Fruit fly (Drosophila melanogaster) whole organism, embryonic: ENCODE data around the gene how.
A peak's percentile ranks its signal among the peaks of the same experiment; 100 is the strongest.

Experiments used
- Asciz ChIP-seq: fragments of 200-800 bp; sonication (Bioruptor generic); optimal IDR thresholded peaks from 2 replicates; lab custom pipeline; 2017; ENCODE audit warnings: missing biosample characterization, mild to moderate bottlenecking, missing genetic modification characterization, missing genetic modification reagents
- CG10959 ChIP-seq: fragments of 200-800 bp; sonication (Bioruptor generic); IDR thresholded peaks from 2 replicates; pipeline ENCODE4 v1.3.6; 2022; ENCODE audit warnings: missing biosample characterization, missing genetic modification characterization
- CG11504 ChIP-seq: fragments of 200-800 bp; sonication (Bioruptor generic); optimal IDR thresholded peaks from 3 replicates; lab custom pipeline; 2019; ENCODE audit warnings: missing biosample characterization, mild to moderate bottlenecking, missing genetic modification characterization, moderate library complexity
- CG12219 ChIP-seq: fragments of 200-800 bp; sonication (Bioruptor generic); optimal IDR thresholded peaks from 3 replicates; lab custom pipeline; 2018; ENCODE audit warnings: missing biosample characterization, mild to moderate bottlenecking, missing genetic modification characterization
- CG12769 ChIP-seq: fragments of 200-800 bp; sonication (Bioruptor generic); optimal IDR thresholded peaks from 2 replicates; lab custom pipeline; 2019; ENCODE audit warnings: missing biosample characterization, mild to moderate bottlenecking, missing genetic modification characterization, moderate library complexity
- CG15269 ChIP-seq: fragments of 200-800 bp; sonication (Bioruptor generic); optimal IDR thresholded peaks from 2 replicates; lab custom pipeline; 2018; ENCODE audit warnings: missing biosample characterization, mild to moderate bottlenecking, missing genetic modification characterization, moderate library complexity
- CG1602 ChIP-seq: fragments of 200-800 bp; sonication (Bioruptor generic); optimal IDR thresholded peaks from 3 replicates; lab custom pipeline; 2016; ENCODE audit warnings: missing biosample characterization, missing genetic modification characterization
- CG17328 ChIP-seq: fragments of 200-800 bp; sonication (Bioruptor generic); IDR thresholded peaks from 2 replicates; pipeline ENCODE4 v1.3.6; 2022; ENCODE audit warnings: missing biosample characterization, missing genetic modification characterization
- CG17385 ChIP-seq: fragments of 200-800 bp; sonication (Bioruptor generic); optimal IDR thresholded peaks from 3 replicates; lab custom pipeline; 2018; ENCODE audit warnings: missing biosample characterization, mild to moderate bottlenecking, missing genetic modification characterization
- CG2678 ChIP-seq: fragments of 200-800 bp; sonication (Bioruptor generic); optimal IDR thresholded peaks from 3 replicates; lab custom pipeline; 2019; ENCODE audit warnings: missing biosample characterization, mild to moderate bottlenecking, missing genetic modification characterization, moderate library complexity
- CG2712 ChIP-seq: fragments of 200-800 bp; optimal IDR thresholded peaks from 3 replicates; lab custom pipeline; 2019; ENCODE audit warnings: missing biosample characterization, mild to moderate bottlenecking, missing genetic modification characterization, moderate library complexity
- CG31388 ChIP-seq: fragments of 200-800 bp; sonication (Bioruptor generic); optimal IDR thresholded peaks from 2 replicates; lab custom pipeline; 2016; ENCODE audit warnings: missing biosample characterization, missing genetic modification characterization
- CG3281 ChIP-seq: fragments of 200-800 bp; sonication (Bioruptor generic); optimal IDR thresholded peaks from 3 replicates; lab custom pipeline; 2017; ENCODE audit warnings: missing biosample characterization, mild to moderate bottlenecking, missing genetic modification characterization
- CG33557 ChIP-seq: fragments of 200-800 bp; sonication (Bioruptor generic); optimal IDR thresholded peaks from 2 replicates; lab custom pipeline; 2019; ENCODE audit warnings: missing biosample characterization, mild to moderate bottlenecking, missing genetic modification characterization, moderate library complexity
- CG3995 ChIP-seq: fragments of 200-800 bp; sonication (Bioruptor generic); optimal IDR thresholded peaks from 3 replicates; lab custom pipeline; 2016; ENCODE audit warnings: missing biosample characterization, missing genetic modification characterization
- CG6654 ChIP-seq: fragments of 200-800 bp; sonication (Bioruptor generic); optimal IDR thresholded peaks from 2 replicates; lab custom pipeline; 2017; ENCODE audit warnings: missing biosample characterization, mild to moderate bottlenecking, missing genetic modification characterization
- CG6689 ChIP-seq: fragments of 200-800 bp; sonication (Bioruptor generic); IDR thresholded peaks from 2 replicates; pipeline ENCODE4 v1.3.6; 2022; ENCODE audit warnings: missing biosample characterization, missing genetic modification characterization
- CG7928 ChIP-seq: fragments of 200-800 bp; sonication (Bioruptor generic); optimal IDR thresholded peaks from 2 replicates; lab custom pipeline; 2017; ENCODE audit warnings: missing biosample characterization, mild to moderate bottlenecking, missing genetic modification characterization
- CG8089 ChIP-seq: fragments of 200-800 bp; sonication (Bioruptor generic); optimal IDR thresholded peaks from 3 replicates; lab custom pipeline; 2016; ENCODE audit warnings: missing biosample characterization, missing genetic modification characterization
- Camta ChIP-seq: fragments of 200-800 bp; sonication (Bioruptor generic); optimal IDR thresholded peaks from 2 replicates; lab custom pipeline; 2016; ENCODE audit warnings: missing biosample characterization, missing genetic modification characterization
- CoRest ChIP-seq: fragments of 200-800 bp; sonication (Bioruptor generic); optimal IDR thresholded peaks from 3 replicates; lab custom pipeline; 2018; ENCODE audit warnings: missing biosample characterization, mild to moderate bottlenecking, missing genetic modification characterization, moderate library complexity
- Dek ChIP-seq: fragments of 200-800 bp; sonication (Bioruptor generic); optimal IDR thresholded peaks from 3 replicates; lab custom pipeline; 2019; ENCODE audit warnings: missing biosample characterization, mild to moderate bottlenecking, missing genetic modification characterization, moderate library complexity
- E2f1 ChIP-seq: fragments of 200-800 bp; sonication (Bioruptor generic); IDR thresholded peaks from 2 replicates; pipeline ENCODE4 v1.3.6; 2022; ENCODE audit warnings: missing biosample characterization, missing genetic modification characterization
- Gsc ChIP-seq: fragments of 200-800 bp; sonication (Bioruptor generic); IDR thresholded peaks from 2 replicates; pipeline ENCODE4 v1.3.6; 2022; ENCODE audit warnings: missing biosample characterization, missing genetic modification characterization
- Hr51 ChIP-seq, 2 experiments: fragments of 200-800 bp; sonication (Bioruptor generic); optimal IDR thresholded peaks; 2 replicates in 1 of 2; 3 replicates in 1 of 2; lab custom pipeline; 2016 to 2018; ENCODE audit warnings: missing biosample characterization in 2 of 2, missing genetic modification characterization in 2 of 2, mild to moderate bottlenecking in 1 of 2, moderate library complexity in 1 of 2
- Lhr ChIP-seq: fragments of 200-800 bp; sonication (Bioruptor generic); optimal IDR thresholded peaks from 3 replicates; lab custom pipeline; 2017; ENCODE audit warnings: mild to moderate bottlenecking, missing biosample characterization, missing genetic modification reagents, missing genetic modification characterization
- Med ChIP-seq: fragments of 200-800 bp; sonication (Bioruptor generic); peaks from one replicate; lab custom pipeline; 2016; ENCODE audit warnings: missing biosample characterization, missing genetic modification characterization, mild to moderate bottlenecking, inconsistent platforms, moderate library complexity
- Neu2 ChIP-seq: fragments of 200-800 bp; sonication (Bioruptor generic); optimal IDR thresholded peaks from 3 replicates; lab custom pipeline; 2016; ENCODE audit warnings: missing biosample characterization, missing genetic modification characterization, borderline replicate concordance
- Oli ChIP-seq: fragments of 200-800 bp; sonication (Bioruptor generic); optimal IDR thresholded peaks from 2 replicates; lab custom pipeline; 2018; ENCODE audit warnings: missing biosample characterization, mild to moderate bottlenecking, missing genetic modification characterization, moderate library complexity
- Ravus ChIP-seq: fragments of 200-800 bp; sonication (Bioruptor generic); IDR thresholded peaks from 2 replicates; pipeline ENCODE4 v1.3.6; 2022; ENCODE audit warnings: missing biosample characterization, missing genetic modification characterization
- Sox100B ChIP-seq: fragments of 200-800 bp; sonication (Bioruptor generic); optimal IDR thresholded peaks from 3 replicates; lab custom pipeline; 2018; ENCODE audit warnings: missing biosample characterization, mild to moderate bottlenecking, missing genetic modification characterization
- Spps ChIP-seq: fragments of 200-800 bp; sonication (Bioruptor generic); optimal IDR thresholded peaks from 2 replicates; lab custom pipeline; 2018; ENCODE audit warnings: missing biosample characterization, mild to moderate bottlenecking, missing genetic modification characterization
- ac ChIP-seq: fragments of 200-800 bp; sonication (Bioruptor generic); optimal IDR thresholded peaks from 3 replicates; lab custom pipeline; 2017; ENCODE audit warnings: missing biosample characterization, mild to moderate bottlenecking, missing genetic modification characterization
- ap ChIP-seq: fragments of 200-800 bp; sonication (Bioruptor generic); IDR thresholded peaks from 2 replicates; pipeline ENCODE4 v1.3.6; 2022; ENCODE audit warnings: missing biosample characterization, missing genetic modification characterization
- chm ChIP-seq: fragments of 200-800 bp; sonication (Bioruptor generic); IDR thresholded peaks from 2 replicates; pipeline ENCODE4 v1.3.6; 2022; ENCODE audit warnings: missing biosample characterization, missing genetic modification characterization
- dan ChIP-seq: fragments of 200-800 bp; sonication (Bioruptor generic); IDR thresholded peaks from 2 replicates; pipeline ENCODE4 v1.3.6; 2022; ENCODE audit warnings: missing biosample characterization, missing genetic modification characterization
- dmrt99B ChIP-seq: fragments of 200-800 bp; sonication (Bioruptor generic); optimal IDR thresholded peaks from 2 replicates; lab custom pipeline; 2018; ENCODE audit warnings: missing biosample characterization, mild to moderate bottlenecking, missing genetic modification characterization, moderate library complexity
- dpn ChIP-seq, 2 experiments: fragments of 200-800 bp; sonication (Bioruptor generic); optimal IDR thresholded peaks; 3 replicates each; lab custom pipeline; 2016; ENCODE audit warnings: missing biosample characterization in 2 of 2, missing genetic modification characterization in 2 of 2
- gem ChIP-seq: fragments of 200-800 bp; sonication (Bioruptor generic); optimal IDR thresholded peaks from 2 replicates; lab custom pipeline; 2019; ENCODE audit warnings: missing biosample characterization, mild to moderate bottlenecking, missing genetic modification characterization, moderate library complexity
- gro ChIP-seq: fragments of 200-800 bp; sonication (Bioruptor generic); optimal IDR thresholded peaks from 2 replicates; lab custom pipeline; 2016; ENCODE audit warnings: missing biosample characterization, missing genetic modification characterization
- hbn ChIP-seq: fragments of 200-800 bp; sonication (Bioruptor generic); IDR thresholded peaks from 2 replicates; pipeline ENCODE4 v1.3.6; 2022; ENCODE audit warnings: missing biosample characterization, missing genetic modification characterization; ENCODE audit not compliant: partially characterized antibody
- ind ChIP-seq: fragments of 200-800 bp; sonication (Bioruptor generic); optimal IDR thresholded peaks from 3 replicates; lab custom pipeline; 2016; ENCODE audit warnings: missing biosample characterization, missing genetic modification characterization
- insv ChIP-seq, 2 experiments: fragments of 200-800 bp; sonication (Bioruptor generic); optimal IDR thresholded peaks; 3 replicates each; lab custom pipeline; 2016 to 2018; ENCODE audit warnings: missing biosample characterization in 2 of 2, missing genetic modification characterization in 2 of 2
- kah ChIP-seq: fragments of 200-800 bp; sonication (Bioruptor generic); optimal IDR thresholded peaks from 2 replicates; lab custom pipeline; 2018; ENCODE audit warnings: missing biosample characterization, mild to moderate bottlenecking, missing genetic modification characterization
- lilli ChIP-seq: fragments of 200-800 bp; sonication (Bioruptor generic); optimal IDR thresholded peaks from 3 replicates; lab custom pipeline; 2016; ENCODE audit warnings: missing biosample characterization, missing genetic modification characterization
- mld ChIP-seq: fragments of 200-800 bp; sonication (Bioruptor generic); IDR thresholded peaks from 3 replicates; pipeline ENCODE4 v1.3.6; 2022; ENCODE audit warnings: missing biosample characterization, missing genetic modification characterization; ENCODE audit not compliant: partially characterized antibody
- pros ChIP-seq: fragments of 200-800 bp; sonication (Bioruptor generic); optimal IDR thresholded peaks from 3 replicates; lab custom pipeline; 2019; ENCODE audit warnings: missing biosample characterization, mild to moderate bottlenecking, missing genetic modification characterization, moderate library complexity
- sob ChIP-seq: fragments of 200-800 bp; sonication (Bioruptor generic); IDR thresholded peaks from 2 replicates; pipeline ENCODE4 v1.3.6; 2022; ENCODE audit warnings: missing biosample characterization, missing genetic modification characterization
- tap ChIP-seq: fragments of 200-800 bp; optimal IDR thresholded peaks from 3 replicates; lab custom pipeline; 2019; ENCODE audit warnings: missing biosample characterization, mild to moderate bottlenecking, missing genetic modification characterization, moderate library complexity
- vvl ChIP-seq: fragments of 200-800 bp; sonication (Bioruptor generic); IDR thresholded peaks from 2 replicates; pipeline ENCODE4 v1.3.6; 2022; ENCODE audit warnings: missing biosample characterization, missing genetic modification characterization
- zen2 ChIP-seq: fragments of 200-800 bp; sonication (Bioruptor generic); IDR thresholded peaks from 3 replicates; pipeline ENCODE4 v1.3.6; 2022; ENCODE audit warnings: missing biosample characterization, missing genetic modification characterization; ENCODE audit not compliant: partially characterized antibody

The how gene

DNA sequence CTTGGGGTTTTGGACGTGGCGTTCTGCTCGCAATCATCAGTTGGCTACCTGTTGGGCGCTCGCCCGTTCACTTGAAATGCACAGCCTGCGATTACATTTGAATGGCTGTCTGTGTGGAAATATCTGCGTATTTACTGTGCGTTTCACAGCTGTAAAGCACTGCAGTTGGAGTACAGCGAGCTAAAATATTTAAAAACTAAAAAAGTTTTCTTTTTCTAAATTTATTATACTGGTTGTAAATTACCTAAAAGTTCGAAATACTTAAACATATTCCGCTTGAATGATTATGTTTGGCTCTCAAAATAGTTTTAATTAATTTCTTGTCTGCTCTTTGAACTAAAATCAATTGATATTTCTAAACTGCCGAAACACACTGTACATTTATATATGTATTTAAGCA is 4.2 kb downstream of the how start:
- peak; percentile 32 for TF ChIP-seq dmrt99B
- TF ChIP-seq CG11504 (tag; lab: Kevin White, UChicago), result peak; percentile 32
- no peak for TF ChIP-seq CG17385
- peak; percentile 6 for TF ChIP-seq CoRest
- TF ChIP-seq Med (GFP tag; lab: Kevin White, UChicago), result no peak
- no peak for TF ChIP-seq CG7928 (GFP tag; lab: Kevin White, UChicago)
- TF ChIP-seq Asciz (GFP tag; lab: Kevin White, UChicago), result no peak
- 0 out of 2 replicates have a peak, but pooled peaks have one; percentile 4 for TF ChIP-seq ap (GFP tag; lab: Robert Waterston, UW)
- no peak for TF ChIP-seq Dek (tag; lab: Kevin White, UChicago)
- TF ChIP-seq vvl (GFP tag; lab: Robert Waterston, UW), result 0 out of 2 replicates have a peak, but pooled peaks have one; percentile 6
- no peak for TF ChIP-seq CG2712 (tag; lab: Kevin White, UChicago)
- TF ChIP-seq CG33557 (GFP tag; lab: Kevin White, UChicago), result no peak
- TF ChIP-seq dpn (GFP tag; optimal IDR thresholded peaks at IDR 0.05; lab: Kevin White, UChicago), result no peak
- TF ChIP-seq CG8089, result no peak
- 0 out of 2 replicates have a peak, but pooled peaks have one; percentile 6 for TF ChIP-seq CG6689
- TF ChIP-seq CG3281 (GFP tag; lab: Kevin White, UChicago), result no peak
- TF ChIP-seq insv (GFP tag; optimal IDR thresholded peaks at IDR 0.05; lab: Kevin White, UChicago), result no peak
- no peak for TF ChIP-seq hbn (GFP tag; lab: Robert Waterston, UW)
- TF ChIP-seq Camta (GFP tag; lab: Kevin White, UChicago), result no peak
- TF ChIP-seq gem, result peak; percentile 27
- no peak for TF ChIP-seq CG1602 (GFP tag; lab: Kevin White, UChicago)
- TF ChIP-seq CG6654 (GFP tag; lab: Kevin White, UChicago), result no peak
- TF ChIP-seq CG3995 (GFP tag; lab: Kevin White, UChicago), result no peak
- TF ChIP-seq CG2678 (tag; lab: Kevin White, UChicago), result peak; percentile 12
- TF ChIP-seq CG15269 (tag; lab: Kevin White, UChicago), result peak; percentile 25
- no peak for TF ChIP-seq gro
- no peak for TF ChIP-seq Neu2 (GFP tag; lab: Kevin White, UChicago)
- 0 out of 2 replicates have a peak, but pooled peaks have one; percentile 7 for TF ChIP-seq chm
- no peak for TF ChIP-seq zen2 (GFP tag; lab: Robert Waterston, UW)
- TF ChIP-seq kah, result peak; percentile 5
- TF ChIP-seq lilli (GFP tag; lab: Kevin White, UChicago), result peak; percentile 10
- peak in 1 of 2 experiments; percentile 22 for TF ChIP-seq Hr51 (GFP tag; optimal IDR thresholded peaks at IDR 0.05; lab: Kevin White, UChicago)
- peak; percentile 6 for TF ChIP-seq Oli (tag; lab: Kevin White, UChicago)
- no peak for TF ChIP-seq Sox100B (GFP tag; lab: Kevin White, UChicago)
- TF ChIP-seq CG10959 (GFP tag; lab: Robert Waterston, UW), result no peak

DNA sequence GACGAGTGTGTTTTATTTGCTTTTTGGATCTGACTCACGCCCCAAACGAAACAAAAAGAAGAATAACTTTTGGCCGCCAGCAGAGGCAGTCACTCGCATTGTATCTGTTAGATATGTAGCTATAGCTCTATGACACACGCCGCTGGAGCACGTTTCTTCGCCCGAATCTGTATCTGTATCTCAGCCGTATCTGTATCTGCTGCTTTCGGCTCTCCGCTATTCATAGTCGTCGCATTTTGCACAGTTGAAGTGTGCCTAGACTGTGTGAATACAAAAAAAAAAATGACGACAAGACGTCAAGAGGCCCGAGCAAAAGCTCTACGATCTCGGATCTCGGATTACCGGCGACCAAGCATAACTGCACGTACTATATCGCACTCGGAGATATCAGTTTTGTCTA is 4.7 kb downstream of the how start:
- no peak for TF ChIP-seq Spps (tag; lab: Kevin White, UChicago)
- no peak for TF ChIP-seq E2f1 (GFP tag; lab: Robert Waterston, UW)
- TF ChIP-seq dan (GFP tag; lab: Robert Waterston, UW), result no peak
- no peak for TF ChIP-seq ac (GFP tag; lab: Kevin White, UChicago)
- TF ChIP-seq CG31388, result no peak
- TF ChIP-seq mld (GFP tag; lab: Robert Waterston, UW), result no peak
- no peak for TF ChIP-seq Gsc (GFP tag; lab: Robert Waterston, UW)
- TF ChIP-seq ind (GFP tag; lab: Kevin White, UChicago), result no peak
- no peak for TF ChIP-seq CG17328 (GFP tag; lab: Robert Waterston, UW)
- peak; percentile 39 for TF ChIP-seq CG12769
- no peak for TF ChIP-seq Ravus (GFP tag; lab: Robert Waterston, UW)
- TF ChIP-seq lilli (GFP tag; lab: Kevin White, UChicago), result no peak
- no peak for TF ChIP-seq pros
- TF ChIP-seq Lhr (GFP tag; lab: Kevin White, UChicago), result no peak
- TF ChIP-seq tap (tag; lab: Kevin White, UChicago), result no peak
- no peak for TF ChIP-seq CG12219
- no peak for TF ChIP-seq Sox100B (GFP tag; lab: Kevin White, UChicago)
- TF ChIP-seq sob (GFP tag; lab: Robert Waterston, UW), result no peak
